Fruit fly (Drosophila melanogaster) whole organism, embryonic: ENCODE measurements around the gene CG5815.

Experiments used
- Asciz ChIP-seq: fragments of 200-800 bp; sonication (Bioruptor generic); optimal IDR thresholded peaks from 2 replicates; lab custom pipeline; 2017; ENCODE audit warnings: missing biosample characterization, mild to moderate bottlenecking, missing genetic modification characterization, missing genetic modification reagents
- Bgb ChIP-seq: fragments of 200-800 bp; sonication (Bioruptor generic); IDR thresholded peaks from 2 replicates; pipeline ENCODE4 v1.3.6; 2022; ENCODE audit warnings: missing biosample characterization, missing genetic modification characterization; ENCODE audit not compliant: partially characterized antibody
- Blimp-1 ChIP-seq: fragments of 200-800 bp; sonication (Bioruptor generic); optimal IDR thresholded peaks from 3 replicates; lab custom pipeline; 2018; ENCODE audit warnings: missing biosample characterization, missing genetic modification characterization, mild to moderate bottlenecking, moderate library complexity, missing genetic modification reagents
- CG1602 ChIP-seq: fragments of 200-800 bp; sonication (Bioruptor generic); optimal IDR thresholded peaks from 3 replicates; lab custom pipeline; 2016; ENCODE audit warnings: missing biosample characterization, missing genetic modification characterization
- CG18011 ChIP-seq: fragments of 200-800 bp; sonication (Bioruptor generic); optimal IDR thresholded peaks from 2 replicates; lab custom pipeline; 2017; ENCODE audit warnings: missing biosample characterization, missing genetic modification characterization, mild to moderate bottlenecking, moderate library complexity, missing genotype
- CG2199 ChIP-seq: fragments of 200-800 bp; sonication (Bioruptor generic); IDR thresholded peaks from 3 replicates; pipeline ENCODE4 v1.3.6; 2022; ENCODE audit warnings: missing biosample characterization, missing genetic modification characterization
- CG3847 ChIP-seq: fragments of 200-800 bp; sonication (Bioruptor generic); IDR thresholded peaks from 2 replicates; pipeline ENCODE4 v1.3.6; 2022; ENCODE audit warnings: missing biosample characterization, missing genetic modification characterization
- CG42726 ChIP-seq: fragments of 200-800 bp; sonication (Bioruptor generic); IDR thresholded peaks from 2 replicates; pipeline ENCODE4 v1.3.6; 2022; ENCODE audit warnings: missing biosample characterization, missing genetic modification characterization; ENCODE audit not compliant: partially characterized antibody
- CG6175 ChIP-seq: fragments of 200-800 bp; sonication (Bioruptor generic); IDR thresholded peaks from 3 replicates; pipeline ENCODE4 v1.3.6; 2022; ENCODE audit warnings: missing biosample characterization, missing genetic modification characterization
- CG6791 ChIP-seq: fragments of 200-800 bp; sonication (Bioruptor generic); IDR thresholded peaks from 3 replicates; pipeline ENCODE4 v1.3.6; 2022; ENCODE audit warnings: missing biosample characterization, missing genetic modification characterization; ENCODE audit not compliant: partially characterized antibody
- CG7839 ChIP-seq: fragments of 200-800 bp; sonication (Bioruptor generic); optimal IDR thresholded peaks from 3 replicates; lab custom pipeline; 2018; ENCODE audit warnings: missing biosample characterization, mild to moderate bottlenecking, missing genetic modification characterization, moderate library complexity
- CG7928 ChIP-seq: fragments of 200-800 bp; sonication (Bioruptor generic); optimal IDR thresholded peaks from 2 replicates; lab custom pipeline; 2017; ENCODE audit warnings: missing biosample characterization, mild to moderate bottlenecking, missing genetic modification characterization
- CG8388 ChIP-seq: fragments of 200-800 bp; sonication (Bioruptor generic); optimal IDR thresholded peaks from 2 replicates; lab custom pipeline; 2019; ENCODE audit warnings: missing biosample characterization, mild to moderate bottlenecking, missing genetic modification characterization, moderate library complexity
- CG8944 ChIP-seq: fragments of 200-800 bp; sonication (Bioruptor generic); optimal IDR thresholded peaks from 3 replicates; lab custom pipeline; 2016; ENCODE audit warnings: missing biosample characterization, missing genetic modification characterization
- CTCF ChIP-seq: fragments of 200-800 bp; sonication (Bioruptor generic); optimal IDR thresholded peaks from 2 replicates; lab custom pipeline; 2017; ENCODE audit warnings: missing biosample characterization, mild to moderate bottlenecking, missing genetic modification characterization, moderate library complexity
- Dip2 ChIP-seq: fragments of 200-800 bp; sonication (Bioruptor generic); IDR thresholded peaks from 2 replicates; pipeline ENCODE4 v1.3.6; 2022; ENCODE audit warnings: missing biosample characterization, missing genetic modification characterization
- Doc2 ChIP-seq: fragments of 200-800 bp; sonication (Bioruptor generic); IDR thresholded peaks from 2 replicates; pipeline ENCODE4 v1.3.6; 2022; ENCODE audit warnings: missing biosample characterization, missing genetic modification characterization
- Drgx ChIP-seq: fragments of 200-800 bp; sonication (Bioruptor generic); IDR thresholded peaks from 2 replicates; pipeline ENCODE4 v1.3.6; 2022; ENCODE audit warnings: missing biosample characterization, missing genetic modification characterization
- H2.0 ChIP-seq: fragments of 200-800 bp; sonication (Bioruptor generic); IDR thresholded peaks from 2 replicates; pipeline ENCODE4 v1.3.6; 2022; ENCODE audit warnings: missing biosample characterization, missing genetic modification characterization
- Hey ChIP-seq: fragments of 200-800 bp; sonication (Bioruptor generic); optimal IDR thresholded peaks from 3 replicates; lab custom pipeline; 2018; ENCODE audit warnings: missing biosample characterization, mild to moderate bottlenecking, missing genetic modification characterization
- Hr78 ChIP-seq, 2 experiments: fragments of 200-800 bp in 1 of 2; fragments of >200 bp in 1 of 2; sonication (Bioruptor generic) in 1 of 2; optimal IDR thresholded peaks; 2 replicates each; lab custom pipeline; 2017 to 2019; ENCODE audit warnings: missing biosample characterization in 2 of 2, missing genetic modification characterization in 2 of 2, mild to moderate bottlenecking in 1 of 2, moderate library complexity in 1 of 2
- Lhr ChIP-seq: fragments of 200-800 bp; sonication (Bioruptor generic); optimal IDR thresholded peaks from 3 replicates; lab custom pipeline; 2017; ENCODE audit warnings: mild to moderate bottlenecking, missing biosample characterization, missing genetic modification reagents, missing genetic modification characterization
- Nf-YA ChIP-seq: fragments of 200-800 bp; sonication (Bioruptor generic); IDR thresholded peaks from 2 replicates; pipeline ENCODE4 v1.3.6; 2022; ENCODE audit warnings: missing biosample characterization, missing genetic modification characterization
- Opbp ChIP-seq: fragments of 200-800 bp; sonication (Bioruptor generic); IDR thresholded peaks from 3 replicates; pipeline ENCODE4 v1.3.6; 2022; ENCODE audit warnings: missing biosample characterization, missing genetic modification characterization; ENCODE audit not compliant: partially characterized antibody
- PHDP ChIP-seq: fragments of 200-800 bp; sonication (Bioruptor generic); optimal IDR thresholded peaks from 3 replicates; lab custom pipeline; 2018; ENCODE audit warnings: missing biosample characterization, mild to moderate bottlenecking, missing genetic modification characterization, moderate library complexity
- Pdp1 ChIP-seq, 2 experiments: fragments of 200-800 bp; sonication (Bioruptor generic); optimal IDR thresholded peaks; 3 replicates each; lab custom pipeline; 2016; ENCODE audit warnings: missing biosample characterization in 2 of 2, missing genetic modification characterization in 2 of 2, mild to moderate bottlenecking in 1 of 2, moderate library complexity in 1 of 2
- chinmo ChIP-seq: fragments of 200-800 bp; sonication (Bioruptor generic); IDR thresholded peaks from 4 replicates; pipeline ENCODE4 v1.3.6; 2022; ENCODE audit warnings: missing biosample characterization, missing genetic modification characterization; ENCODE audit not compliant: partially characterized antibody
- dan ChIP-seq: fragments of 200-800 bp; sonication (Bioruptor generic); IDR thresholded peaks from 2 replicates; pipeline ENCODE4 v1.3.6; 2022; ENCODE audit warnings: missing biosample characterization, missing genetic modification characterization
- emc ChIP-seq: fragments of 200-800 bp; sonication (Bioruptor generic); optimal IDR thresholded peaks from 2 replicates; lab custom pipeline; 2016; ENCODE audit warnings: missing biosample characterization, missing genetic modification characterization
- fu2 ChIP-seq: fragments of 200-800 bp; sonication (Bioruptor generic); optimal IDR thresholded peaks from 2 replicates; lab custom pipeline; 2016; ENCODE audit warnings: missing biosample characterization, missing genetic modification characterization
- grn ChIP-seq: fragments of 200-800 bp; sonication (Bioruptor generic); optimal IDR thresholded peaks from 3 replicates; lab custom pipeline; 2017; ENCODE audit warnings: missing biosample characterization, missing genetic modification characterization
- kni ChIP-seq: fragments of 200-800 bp; sonication (Bioruptor generic); optimal IDR thresholded peaks from 3 replicates; lab custom pipeline; 2017; ENCODE audit warnings: mild to moderate bottlenecking, missing biosample characterization, missing genetic modification reagents, missing genetic modification characterization
- nom ChIP-seq: fragments of 200-800 bp; sonication (Bioruptor generic); optimal IDR thresholded peaks from 2 replicates; lab custom pipeline; 2017; ENCODE audit warnings: missing biosample characterization, missing genetic modification characterization, mild to moderate bottlenecking, moderate library complexity, missing genetic modification reagents
- pan ChIP-seq, 4 experiments: fragments of >200 bp in 3 of 4; fragments of 200-800 bp in 1 of 4; sonication (Bioruptor generic) in 1 of 4; optimal IDR thresholded peaks in 3 of 4; IDR thresholded peaks in 1 of 4; 2 replicates each; pipeline versions ENCODE4 v1.3.6 to Lab custom; 2017 to 2022; ENCODE audit warnings: missing biosample characterization in 2 of 4, missing genetic modification characterization in 2 of 4, mixed read lengths in 1 of 4
- pros ChIP-seq: fragments of 200-800 bp; sonication (Bioruptor generic); optimal IDR thresholded peaks from 3 replicates; lab custom pipeline; 2019; ENCODE audit warnings: missing biosample characterization, mild to moderate bottlenecking, missing genetic modification characterization, moderate library complexity
- ro ChIP-seq: fragments of 200-800 bp; sonication (Bioruptor generic); IDR thresholded peaks from 2 replicates; pipeline ENCODE4 v1.3.6; 2022; ENCODE audit warnings: missing biosample characterization, missing genetic modification characterization
- sens ChIP-seq: fragments of 200-800 bp; sonication (Bioruptor generic); peaks from one replicate; lab custom pipeline; 2016; ENCODE audit warnings: missing biosample characterization, missing genetic modification characterization
- sr ChIP-seq: fragments of 200-800 bp; sonication (Bioruptor generic); IDR thresholded peaks from 3 replicates; pipeline ENCODE4 v1.3.6; 2022; ENCODE audit warnings: missing biosample characterization, missing genetic modification characterization
- tgo ChIP-seq: fragments of 200-800 bp; sonication (Bioruptor generic); IDR thresholded peaks from 3 replicates; pipeline ENCODE4 v1.3.6; 2022; ENCODE audit warnings: missing biosample characterization, missing genetic modification characterization
- vvl ChIP-seq: fragments of 200-800 bp; sonication (Bioruptor generic); IDR thresholded peaks from 2 replicates; pipeline ENCODE4 v1.3.6; 2022; ENCODE audit warnings: missing biosample characterization, missing genetic modification characterization
- zfh2 ChIP-seq: fragments of 200-800 bp; sonication (Bioruptor generic); optimal IDR thresholded peaks from 2 replicates; lab custom pipeline; 2016; ENCODE audit warnings: missing biosample characterization, missing genetic modification characterization

The CG5815 gene

dm6 chr3R:27076618-27077017 lies 35.7 kb upstream of the CG5815 start:
- TF ChIP-seq Doc2 (GFP tag; lab: Robert Waterston, UW) (no peak), Nf-YA (GFP tag; lab: Robert Waterston, UW) (no peak), Pdp1 (GFP tag; optimal IDR thresholded peaks at IDR 0.05; lab: Kevin White, UChicago) (peak in 1 of 2 experiments; percentile 80), CG8944 (GFP tag; lab: Kevin White, UChicago) (no peak), sr (GFP tag; lab: Robert Waterston, UW) (no peak), Hey (tag; lab: Kevin White, UChicago) (no peak), CG3847 (GFP tag; lab: Robert Waterston, UW) (no peak), H2.0 (GFP tag; lab: Robert Waterston, UW) (no peak), fu2 (GFP tag; lab: Kevin White, UChicago) (no peak), Lhr (GFP tag; lab: Kevin White, UChicago) (no peak), pros (GFP tag; lab: Kevin White, UChicago) (peak; percentile 28), dan (GFP tag; lab: Robert Waterston, UW) (no peak), grn (GFP tag; lab: Kevin White, UChicago) (no peak), Hr78 (GFP tag; optimal IDR thresholded peaks at IDR 0.05; lab: Kevin White, UChicago) (peak in 1 of 2 experiments; percentile 70), CG7928 (GFP tag; lab: Kevin White, UChicago) (no peak), CG6175 (GFP tag; lab: Robert Waterston, UW) (no peak), kni (peak; percentile 9), Opbp (GFP tag; lab: Robert Waterston, UW) (no peak), CG7839 (no peak), vvl (GFP tag; lab: Robert Waterston, UW) (peak; percentile 79), Blimp-1 (peak; percentile 94)

dm6 chr3R:27082752-27083151 lies 29.6 kb upstream of the CG5815 start:
- peak; percentile 50 for TF ChIP-seq sens (GFP tag; lab: Kevin White, UChicago)
- TF ChIP-seq Bgb, result peak; percentile 62
- TF ChIP-seq CG2199, result 0 out of 3 replicates have a peak, but pooled peaks have one; percentile 35
- TF ChIP-seq CG6791 (GFP tag; lab: Robert Waterston, UW), result peak; percentile 58; the same call in 2 of the 3 replicates
- no peak for TF ChIP-seq CG8388 (GFP tag; lab: Kevin White, UChicago)
- peak; percentile 80 for TF ChIP-seq CTCF (GFP tag; lab: Kevin White, UChicago)
- 0 out of 4 replicates have a peak, but pooled peaks have one; percentile 34 for TF ChIP-seq chinmo
- no peak for TF ChIP-seq CG42726 (GFP tag; lab: Robert Waterston, UW)

DNA sequence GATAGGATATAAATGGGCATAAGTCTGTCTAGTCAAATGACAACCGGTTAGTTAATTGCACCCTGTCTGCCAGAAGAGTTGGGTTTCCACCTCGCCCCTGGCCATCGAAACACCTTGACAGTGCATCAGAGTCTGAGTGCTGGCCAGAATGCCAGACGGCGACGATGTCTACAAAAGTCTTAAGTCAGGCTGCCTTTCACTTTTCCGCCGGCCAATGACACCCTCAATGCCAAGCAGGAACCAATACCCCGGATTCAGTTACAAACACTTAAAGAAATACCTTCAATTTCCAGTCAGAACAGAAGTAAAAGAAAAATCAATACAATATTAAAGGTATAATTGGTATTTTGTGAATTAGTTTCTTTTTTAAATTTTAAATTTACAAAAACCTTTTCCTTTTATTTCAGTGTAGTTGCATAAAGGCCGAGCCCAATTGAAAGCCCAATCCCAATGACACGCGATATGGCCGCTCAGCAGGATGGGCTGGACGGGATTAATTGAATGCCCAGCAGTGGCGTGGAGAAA lies 27.8 kb upstream of the CG5815 start:
- TF ChIP-seq pan (optimal IDR thresholded peaks at IDR 0.05; lab: Kevin White, UChicago) (no peak), pan (GFP tag; optimal IDR thresholded peaks at IDR 0.05 in 1 of 2, IDR thresholded peaks at IDR 0.05 in 1 of 2) (no peak), Asciz (no peak), ro (GFP tag; lab: Robert Waterston, UW) (no peak), PHDP (tag; lab: Kevin White, UChicago) (no peak), CG1602 (GFP tag; lab: Kevin White, UChicago) (no peak), Dip2 (GFP tag; lab: Robert Waterston, UW) (no peak), zfh2 (no peak), CG18011 (no peak), Drgx (GFP tag; lab: Robert Waterston, UW) (peak; percentile 32; the same call in 1 of the 2 replicates), emc (GFP tag; lab: Kevin White, UChicago) (no peak), tgo (GFP tag; lab: Robert Waterston, UW) (no peak), nom (peak; percentile 40)
